Fruit fly (Drosophila melanogaster) whole organism, adult: ENCODE data around the gene CG15456.

Experiments used
- CG11617 ChIP-seq: fragments of 200-800 bp; sonication (Bioruptor generic); optimal IDR thresholded peaks from 2 replicates; lab custom pipeline; 2017; ENCODE audit warnings: mild to moderate bottlenecking, missing biosample characterization, missing genetic modification reagents, missing genetic modification characterization
- CG12768 ChIP-seq: fragments of 200-800 bp; sonication (Bioruptor generic); optimal IDR thresholded peaks from 2 replicates; lab custom pipeline; 2017; ENCODE audit warnings: missing biosample characterization, missing genetic modification characterization, mild to moderate bottlenecking, moderate library complexity, missing genetic modification reagents
- CG14711 ChIP-seq: fragments of 200-800 bp; sonication (Bioruptor generic); optimal IDR thresholded peaks from 2 replicates; lab custom pipeline; 2018; ENCODE audit warnings: missing biosample characterization, mild to moderate bottlenecking, missing genetic modification characterization, moderate library complexity
- CG1620 ChIP-seq: fragments of 200-800 bp; sonication (Bioruptor generic); optimal IDR thresholded peaks from 2 replicates; lab custom pipeline; 2016; ENCODE audit warnings: missing biosample characterization, missing genetic modification characterization
- CG33017 ChIP-seq: fragments of 200-800 bp; sonication (Bioruptor generic); optimal IDR thresholded peaks from 2 replicates; lab custom pipeline; 2018; ENCODE audit warnings: missing biosample characterization, mild to moderate bottlenecking, missing genetic modification characterization, moderate library complexity
- CG5204 ChIP-seq: fragments of 200-800 bp; sonication (Bioruptor generic); optimal IDR thresholded peaks from 2 replicates; lab custom pipeline; 2016; ENCODE audit warnings: missing biosample characterization, missing genetic modification characterization
- CG7045 ChIP-seq: fragments of 200-800 bp; sonication (Bioruptor generic); optimal IDR thresholded peaks from 2 replicates; lab custom pipeline; 2017; ENCODE audit warnings: missing biosample characterization, mild to moderate bottlenecking, missing genetic modification characterization
- CG7101 ChIP-seq: fragments of 200-800 bp; sonication (Bioruptor generic); optimal IDR thresholded peaks from 2 replicates; lab custom pipeline; 2018; ENCODE audit warnings: missing biosample characterization, mild to moderate bottlenecking, missing genetic modification characterization, moderate library complexity
- Clk ChIP-seq: fragments of 200-800 bp; sonication (Bioruptor generic); optimal IDR thresholded peaks from 2 replicates; lab custom pipeline; 2017; ENCODE audit warnings: missing biosample characterization, missing genetic modification characterization
- Crg-1 ChIP-seq: fragments of 200-800 bp; sonication (Bioruptor generic); optimal IDR thresholded peaks from 2 replicates; lab custom pipeline; 2016; ENCODE audit warnings: missing biosample characterization, missing genetic modification characterization
- Hr96 ChIP-seq: fragments of 200-800 bp; sonication (Bioruptor generic); optimal IDR thresholded peaks from 2 replicates; lab custom pipeline; 2016; ENCODE audit warnings: missing biosample characterization, missing genetic modification characterization
- Mnt ChIP-seq: fragments of 200-800 bp; sonication (Bioruptor generic); optimal IDR thresholded peaks from 2 replicates; lab custom pipeline; 2016; ENCODE audit warnings: missing biosample characterization, mild to moderate bottlenecking, missing genetic modification characterization
- bab1 ChIP-seq: fragments of 200-800 bp; sonication (Bioruptor generic); optimal IDR thresholded peaks from 3 replicates; lab custom pipeline; 2019; ENCODE audit warnings: missing biosample characterization, mild to moderate bottlenecking, missing genetic modification characterization, moderate library complexity
- cic ChIP-seq: fragments of 200-800 bp; sonication (Bioruptor generic); optimal IDR thresholded peaks from 2 replicates; lab custom pipeline; 2017; ENCODE audit warnings: missing biosample characterization, mild to moderate bottlenecking, missing genetic modification characterization, moderate library complexity
- cnc ChIP-seq, 2 experiments: fragments of >200 bp; optimal IDR thresholded peaks; 2 replicates each; lab custom pipeline; 2017
- kay ChIP-seq: fragments of 200-800 bp; sonication (Bioruptor generic); peaks from one replicate; lab custom pipeline; 2016; ENCODE audit warnings: missing biosample characterization, missing genetic modification characterization, borderline replicate concordance
- ovo ChIP-seq: fragments of 200-800 bp; sonication (Bioruptor generic); optimal IDR thresholded peaks from 2 replicates; lab custom pipeline; 2016; ENCODE audit warnings: missing biosample characterization, missing genetic modification characterization
- pad ChIP-seq: fragments of 200-800 bp; sonication (Bioruptor generic); optimal IDR thresholded peaks from 3 replicates; lab custom pipeline; 2017; ENCODE audit warnings: missing biosample characterization, missing genetic modification characterization, mild to moderate bottlenecking, moderate library complexity, missing genetic modification reagents
- tj ChIP-seq: fragments of 200-800 bp; sonication (Bioruptor generic); optimal IDR thresholded peaks from 3 replicates; lab custom pipeline; 2017; ENCODE audit warnings: missing biosample characterization, mild to moderate bottlenecking, missing genetic modification characterization, moderate library complexity
- toe ChIP-seq: fragments of 200-800 bp; sonication (Bioruptor generic); optimal IDR thresholded peaks from 2 replicates; lab custom pipeline; 2016; ENCODE audit warnings: missing biosample characterization, missing genetic modification characterization

CG15456 gene

DNA sequence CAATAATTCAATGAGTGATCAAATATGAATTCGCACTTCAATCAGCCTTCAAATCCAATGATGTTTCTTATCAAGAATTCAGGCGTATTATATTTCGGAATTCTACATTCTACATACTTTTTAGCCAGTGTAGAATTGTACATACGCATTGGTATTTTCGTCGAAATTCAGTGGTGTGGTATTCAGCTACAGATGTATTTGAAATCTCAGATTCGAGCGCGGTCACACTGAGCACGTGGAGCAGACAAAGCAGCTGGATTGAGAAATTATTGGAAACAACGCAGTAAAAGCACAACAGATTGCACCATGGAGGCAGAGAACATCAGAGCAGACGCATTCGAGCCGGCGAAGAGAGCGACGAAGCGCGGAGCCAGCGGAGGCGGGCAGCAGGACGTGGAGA lies 35.6 kb downstream of the CG15456 start:
- peak; percentile 42 for TF ChIP-seq bab1 (GFP tag; lab: Kevin White, UChicago)
- no peak for TF ChIP-seq cnc (optimal IDR thresholded peaks at IDR 0.05; lab: Kevin White, UChicago)
- peak; percentile 99 for TF ChIP-seq Mnt

DNA sequence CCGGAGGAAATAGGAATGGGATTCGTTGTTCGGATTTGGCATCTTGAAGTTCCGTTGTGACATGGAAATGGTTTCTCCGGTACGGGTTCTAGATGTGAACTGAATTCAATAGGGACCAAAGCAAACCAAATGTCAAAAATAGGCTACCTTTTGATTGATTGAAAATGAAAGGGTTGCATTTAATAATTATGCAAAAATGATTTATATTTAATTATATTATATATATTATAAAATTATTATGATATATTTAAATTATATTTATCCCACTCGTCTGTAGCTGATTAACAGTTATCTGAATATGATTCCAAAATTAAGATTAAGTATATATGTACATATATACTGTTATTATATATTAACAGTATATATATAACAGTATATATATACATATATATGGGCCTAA lies 36.1 kb downstream of the CG15456 start, which contains the start of gene jb:
Gene jb (minus strand): TSS at position 101 of the 400 bp plus-strand sequence.
- TF ChIP-seq CG1620 (GFP tag; lab: Kevin White, UChicago) (no peak), CG5204 (GFP tag; lab: Kevin White, UChicago) (no peak), CG14711 (no peak), Mnt (no peak), ovo (GFP tag; lab: Kevin White, UChicago) (no peak), cnc (optimal IDR thresholded peaks at IDR 0.05; lab: Kevin White, UChicago) (no peak)

DNA sequence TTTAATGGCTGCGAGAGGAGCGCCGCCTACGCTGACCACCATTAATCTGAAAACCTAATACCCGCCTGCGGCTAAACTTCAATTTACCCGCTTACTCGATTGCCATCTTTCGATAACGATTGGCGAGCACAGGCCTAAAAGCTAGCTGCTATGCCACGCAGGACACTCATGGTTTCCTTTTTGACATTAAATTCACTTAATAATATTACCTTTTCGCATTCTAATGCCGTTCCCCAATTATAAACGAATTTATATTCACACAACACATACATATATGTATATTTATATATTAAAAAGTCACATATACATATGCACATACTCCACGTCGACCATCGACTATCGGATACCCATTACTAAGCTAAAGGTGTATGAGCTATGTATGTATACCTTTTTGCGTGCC lies 37.2 kb downstream of the CG15456 start:
- no peak for TF ChIP-seq ovo (GFP tag; lab: Kevin White, UChicago)
- no peak for TF ChIP-seq CG14711
- TF ChIP-seq kay (GFP tag; lab: Kevin White, UChicago) = no peak
- TF ChIP-seq cic (GFP tag; lab: Kevin White, UChicago) = no peak

DNA sequence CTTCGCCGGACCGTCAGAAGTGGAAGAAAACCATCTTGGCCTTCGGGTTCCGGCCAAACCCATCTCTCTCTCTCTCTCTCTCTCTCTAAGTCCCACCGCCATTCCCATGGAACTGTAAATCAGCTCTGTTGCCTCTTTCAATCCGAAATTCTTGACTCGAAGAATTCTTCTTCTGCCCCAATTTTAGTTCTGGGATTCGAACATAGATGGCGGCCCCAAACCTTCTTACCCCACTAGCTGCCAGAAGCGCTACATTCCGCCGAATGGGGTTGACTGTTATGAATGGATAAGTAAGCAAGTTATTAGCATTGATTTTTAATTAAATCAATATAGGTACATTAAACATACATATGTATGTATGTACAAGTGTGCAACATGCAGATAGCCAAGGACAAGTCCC lies 41.0 kb downstream of the CG15456 start:
- TF ChIP-seq Clk (GFP tag; lab: Kevin White, UChicago) = no peak
- no peak for TF ChIP-seq CG11617 (GFP tag; lab: Kevin White, UChicago)
- TF ChIP-seq CG7101 (tag; lab: Kevin White, UChicago) = no peak
- TF ChIP-seq CG1620 (GFP tag; lab: Kevin White, UChicago) = no peak
- TF ChIP-seq CG14711 = no peak
- no peak for TF ChIP-seq ovo (GFP tag; lab: Kevin White, UChicago)
- TF ChIP-seq cnc (optimal IDR thresholded peaks at IDR 0.05; lab: Kevin White, UChicago) = no peak
- TF ChIP-seq bab1 (GFP tag; lab: Kevin White, UChicago) = no peak
- TF ChIP-seq CG7045 = no peak
- TF ChIP-seq CG12768 (GFP tag; lab: Kevin White, UChicago) = no peak
- TF ChIP-seq tj (GFP tag; lab: Kevin White, UChicago) = no peak
- no peak for TF ChIP-seq Hr96 (GFP tag; lab: Kevin White, UChicago)
- TF ChIP-seq CG33017 = no peak
- TF ChIP-seq toe = no peak
- TF ChIP-seq kay (GFP tag; lab: Kevin White, UChicago) = no peak
- no peak for TF ChIP-seq cic (GFP tag; lab: Kevin White, UChicago)
- TF ChIP-seq Mnt = no peak
- no peak for TF ChIP-seq Crg-1
- no peak for TF ChIP-seq pad (GFP tag; lab: Kevin White, UChicago)
